Fruit fly (Drosophila melanogaster): ENCODE measurements around the gene Atg3.

Atg3 gene

dm6 chr3L:18786427-18787104 is 38.1 kb downstream of the Atg3 start (continued):
- TF ChIP-seq zen (tag; optimal IDR thresholded peaks at IDR 0.05) (peak; percentile 11), ERR (GFP tag; optimal IDR thresholded peaks at IDR 0.05) (peak; percentile 37), croc (GFP tag; conservative IDR thresholded peaks at IDR 0.05) (no peak), zfh2 (GFP tag; optimal IDR thresholded peaks at IDR 0.05) (peak; percentile 9), nom (GFP tag; optimal IDR thresholded peaks at IDR 0.05) (no peak), sc (optimal IDR thresholded peaks at IDR 0.05) (no peak), sc (GFP tag; optimal IDR thresholded peaks at IDR 0.05) (no peak), gsb-n (tag; optimal IDR thresholded peaks at IDR 0.05) (no peak), CG9797 (GFP tag; optimal IDR thresholded peaks at IDR 0.05) (no peak), Ets65A (GFP tag) (peak; percentile 75), CG18764 (GFP tag; optimal IDR thresholded peaks at IDR 0.05) (no peak), Dip3 (GFP tag; optimal IDR thresholded peaks at IDR 0.05) (no peak), kah (GFP tag; optimal IDR thresholded peaks at IDR 0.05) (peak; percentile 42), CG10462 (GFP tag; optimal IDR thresholded peaks at IDR 0.05) (no peak), sima (GFP tag; optimal IDR thresholded peaks at IDR 0.05) (no peak), CG8290 (GFP tag; optimal IDR thresholded peaks at IDR 0.05) (no peak), CG8290 (tag; optimal IDR thresholded peaks at IDR 0.05) (no peak), insv (GFP tag; optimal IDR thresholded peaks at IDR 0.05) (no peak), CG6813 (GFP tag; optimal IDR thresholded peaks at IDR 0.05) (peak; percentile 11), tna (GFP tag; IDR thresholded peaks at IDR 0.05; ENCODE audit: partially characterized antibody) (peak; percentile 37; the same call in 1 of the 2 replicates), CG6689 (GFP tag; IDR thresholded peaks at IDR 0.05) (peak; percentile 62), kay (GFP tag; optimal IDR thresholded peaks at IDR 0.05) (peak; percentile 6), CG14050 (GFP tag; IDR thresholded peaks at IDR 0.05) (peak; percentile 58; the same call in 2 of the 3 replicates), CG4707 (GFP tag; optimal IDR thresholded peaks at IDR 0.05) (no peak), ac (GFP tag; optimal IDR thresholded peaks at IDR 0.05) (no peak), CG4854 (GFP tag; optimal IDR thresholded peaks at IDR 0.05) (peak; percentile 2), hbn (GFP tag; IDR thresholded peaks at IDR 0.05; ENCODE audit: partially characterized antibody) (no peak), Mad (GFP tag; optimal IDR thresholded peaks at IDR 0.05) (no peak), yki (optimal IDR thresholded peaks at IDR 0.05) (no peak), NfI (GFP tag; optimal IDR thresholded peaks at IDR 0.05) (peak; percentile 29), unc-4 (GFP tag; IDR thresholded peaks at IDR 0.05; ENCODE audit: partially characterized antibody) (no peak), CG12219 (GFP tag; optimal IDR thresholded peaks at IDR 0.05) (peak; percentile 14), HLH54F (GFP tag; optimal IDR thresholded peaks at IDR 0.05) (peak; percentile 52), abd-A (tag; optimal IDR thresholded peaks at IDR 0.05) (peak; percentile 95), CG15479 (GFP tag; optimal IDR thresholded peaks at IDR 0.05) (no peak), Tbp (GFP tag; optimal IDR thresholded peaks at IDR 0.05) (no peak), repo (GFP tag; optimal IDR thresholded peaks at IDR 0.05) (no peak), Hsf (GFP tag; optimal IDR thresholded peaks at IDR 0.05) (peak; percentile 62), bbx (GFP tag; IDR thresholded peaks at IDR 0.05; ENCODE audit: partially characterized antibody) (no peak), CG9437 (GFP tag; optimal IDR thresholded peaks at IDR 0.05) (peak; percentile 72), Doc2 (GFP tag; IDR thresholded peaks at IDR 0.05) (no peak), ranshi (GFP tag; IDR thresholded peaks at IDR 0.05) (no peak), HLH3B (GFP tag; IDR thresholded peaks at IDR 0.05) (peak; percentile 29), CG13894 (tag; optimal IDR thresholded peaks at IDR 0.05) (peak; percentile 9), CG12299 (tag; optimal IDR thresholded peaks at IDR 0.05) (no peak), Sry-δ (GFP tag; optimal IDR thresholded peaks at IDR 0.05) (no peak), Meics (GFP tag; optimal IDR thresholded peaks at IDR 0.05) (peak; percentile 76), toy (GFP tag; IDR thresholded peaks at IDR 0.05) (0 out of 2 replicates have a peak, but pooled peaks have one; percentile 1), CG14710 (tag; optimal IDR thresholded peaks at IDR 0.05) (no peak), HmgD (GFP tag; optimal IDR thresholded peaks at IDR 0.05) (no peak), CG31365 (tag; optimal IDR thresholded peaks at IDR 0.05) (no peak)

Measured in whole organism, embryonic.